Worm (Caenorhabditis elegans) whole organism, L3 larva: ENCODE measurements around the gene C33B4.2.

ENCODE experiments used
- ama-1 ChIP-seq: fragments of 150-350 bp; optimal IDR thresholded peaks from 2 replicates; lab custom pipeline; 2018
- eor-1 ChIP-seq, 2 experiments: fragments of 150-350 bp; optimal IDR thresholded peaks; 2 replicates each; lab custom pipeline; 2014 to 2018; ENCODE audit warnings: missing biosample characterization in 2 of 2, missing genetic modification characterization in 2 of 2
- pha-4 ChIP-seq: fragments of 150-350 bp; optimal IDR thresholded peaks from 2 replicates; lab custom pipeline; 2014; ENCODE audit warnings: missing biosample characterization, missing genetic modification reagents, missing genetic modification characterization
- snpc-4 ChIP-seq: fragments of 150-350 bp; optimal IDR thresholded peaks from 2 replicates; lab custom pipeline; 2014; ENCODE audit warnings: missing biosample characterization, missing genetic modification characterization

ce11 chrII:11336640-11337241 is 35.2 kb downstream of the C33B4.2 start:
- TF ChIP-seq pha-4 (tag; lab: Kevin White, UChicago) (no peak), snpc-4 (tag; lab: Kevin White, UChicago) (no peak), ama-1 (lab: Kevin White, UChicago) (peak; percentile 28), eor-1 (tag; optimal IDR thresholded peaks at IDR 0.05; lab: Kevin White, UChicago) (no peak)
